Worm (Caenorhabditis elegans) whole organism, L1 larva: Measurements from ENCODE around the gene T15H9.5.

Experiments used
- blmp-1 ChIP-seq: fragments of 150-350 bp; optimal IDR thresholded peaks from 2 replicates; lab custom pipeline; 2014; ENCODE audit warnings: missing biosample characterization, missing genetic modification characterization
- ceh-63 ChIP-seq: fragments of 200-800 bp; sonication (Bioruptor generic); optimal IDR thresholded peaks from 2 replicates; lab custom pipeline; 2018; ENCODE audit warnings: mild to moderate bottlenecking, missing genetic modification characterization, missing compliant biosample characterization
- ces-1 ChIP-seq: fragments of 150-350 bp; optimal IDR thresholded peaks from 2 replicates; lab custom pipeline; 2014; ENCODE audit warnings: missing biosample characterization, missing genetic modification reagents, missing genetic modification characterization
- efl-1 ChIP-seq, 4 experiments: fragments of 150-350 bp; optimal IDR thresholded peaks in 3 of 4; peaks in 1 of 4; 1 replicate in 1 of 4; 2 replicates in 3 of 4; lab custom pipeline; 2014; ENCODE audit warnings: missing biosample characterization in 2 of 4, missing genetic modification characterization in 2 of 4, missing genetic modification reagents in 2 of 4
- efl-3 ChIP-seq: fragments of 200-800 bp; sonication (Bioruptor generic); optimal IDR thresholded peaks from 2 replicates; lab custom pipeline; 2018; ENCODE audit warnings: mild to moderate bottlenecking, missing genetic modification characterization, missing compliant biosample characterization
- egl-27 ChIP-seq, 2 experiments: fragments of 150-350 bp in 1 of 2; sonication (generic microtip); optimal IDR thresholded peaks; 3 replicates each; lab custom pipeline; 2017 to 2018; ENCODE audit warnings: missing biosample characterization in 2 of 2, missing genetic modification characterization in 2 of 2, missing genetic modification reagents in 2 of 2
- elt-3 ChIP-seq, 6 experiments: fragments of 150-350 bp in 1 of 6; sonication (generic microtip); optimal IDR thresholded peaks; 2 replicates each; lab custom pipeline; 2017 to 2018; ENCODE audit warnings: missing biosample characterization in 6 of 6, missing genetic modification characterization in 6 of 6, inconsistent platforms in 1 of 6
- fkh-4 ChIP-seq: sonication (generic microtip); optimal IDR thresholded peaks from 2 replicates; lab custom pipeline; 2016; ENCODE audit warnings: missing compliant biosample characterization, missing genetic modification characterization, borderline replicate concordance
- fkh-8 ChIP-seq: sonication (generic microtip); optimal IDR thresholded peaks from 2 replicates; lab custom pipeline; 2016; ENCODE audit warnings: mild to moderate bottlenecking, missing genetic modification characterization, missing compliant biosample characterization
- fos-1 ChIP-seq: fragments of 150-350 bp; optimal IDR thresholded peaks from 2 replicates; lab custom pipeline; 2014; ENCODE audit warnings: missing biosample characterization, missing genetic modification characterization
- grh-1 ChIP-seq: fragments of 200-800 bp; sonication (Bioruptor generic); IDR thresholded peaks from 2 replicates; pipeline ENCODE4 v1.3.6; 2022; ENCODE audit warnings: missing genetic modification reagents, missing genetic modification characterization, missing compliant biosample characterization
- hlh-4 ChIP-seq: sonication (generic microtip); optimal IDR thresholded peaks from 2 replicates; lab custom pipeline; 2016; ENCODE audit warnings: mild to moderate bottlenecking, missing genetic modification characterization, missing compliant biosample characterization
- jun-1 ChIP-seq: fragments of 150-350 bp; optimal IDR thresholded peaks from 2 replicates; lab custom pipeline; 2014; ENCODE audit warnings: missing biosample characterization, missing genetic modification reagents, missing genetic modification characterization
- lin-14 ChIP-seq: fragments of 200-800 bp; sonication (Bioruptor generic); optimal IDR thresholded peaks from 2 replicates; lab custom pipeline; 2018; ENCODE audit warnings: mild to moderate bottlenecking, missing genetic modification characterization, moderate library complexity, missing compliant biosample characterization
- lin-35 ChIP-seq, 2 experiments: fragments of 150-350 bp; optimal IDR thresholded peaks; 2 replicates each; lab custom pipeline; 2014; ENCODE audit warnings: missing biosample characterization in 2 of 2, missing genetic modification characterization in 2 of 2, missing genetic modification reagents in 2 of 2
- lsy-2 ChIP-seq, 2 experiments: fragments of 150-350 bp; optimal IDR thresholded peaks; 2 replicates each; lab custom pipeline; 2014; ENCODE audit warnings: missing biosample characterization in 2 of 2, missing genetic modification characterization in 2 of 2
- mdl-1 ChIP-seq, 2 experiments: fragments of 150-350 bp; optimal IDR thresholded peaks; 2 replicates each; lab custom pipeline; 2014 to 2017; ENCODE audit warnings: missing biosample characterization in 2 of 2, missing genetic modification characterization in 2 of 2, inconsistent platforms in 1 of 2
- mep-1 ChIP-seq: fragments of 150-350 bp; optimal IDR thresholded peaks from 2 replicates; lab custom pipeline; 2014; ENCODE audit warnings: missing biosample characterization, missing genetic modification characterization
- nhr-19 ChIP-seq: fragments of 200-800 bp; sonication (Bioruptor generic); conservative IDR thresholded peaks from 2 replicates; pipeline ENCODE4 v1.3.6; 2022; ENCODE audit warnings: missing genetic modification characterization, missing compliant biosample characterization
- nhr-20 ChIP-seq: sonication (generic microtip); optimal IDR thresholded peaks from 2 replicates; lab custom pipeline; 2016; ENCODE audit warnings: mild to moderate bottlenecking, missing genetic modification characterization, missing compliant biosample characterization
- nhr-71 ChIP-seq: sonication (generic microtip); optimal IDR thresholded peaks from 2 replicates; lab custom pipeline; 2016; ENCODE audit warnings: mild to moderate bottlenecking, missing genetic modification characterization, moderate library complexity, missing compliant biosample characterization
- nhr-85 ChIP-seq: sonication (generic microtip); peaks from one replicate; lab custom pipeline; 2016; ENCODE audit warnings: missing genetic modification characterization, inconsistent platforms, missing compliant biosample characterization
- nhr-90 ChIP-seq: sonication (generic microtip); optimal IDR thresholded peaks from 2 replicates; lab custom pipeline; 2016; ENCODE audit warnings: mild to moderate bottlenecking, missing genetic modification characterization, missing compliant biosample characterization; ENCODE audit not compliant: poor library complexity
- rnt-1 ChIP-seq: sonication (generic microtip); optimal IDR thresholded peaks from 2 replicates; lab custom pipeline; 2016; ENCODE audit warnings: mild to moderate bottlenecking, missing genetic modification characterization, moderate library complexity, missing compliant biosample characterization
- snu-23 ChIP-seq: sonication (generic microtip); optimal IDR thresholded peaks from 2 replicates; lab custom pipeline; 2016; ENCODE audit warnings: missing genetic modification characterization, missing compliant biosample characterization
- sup-37 ChIP-seq: fragments of 200-800 bp; sonication (Bioruptor generic); optimal IDR thresholded peaks from 2 replicates; lab custom pipeline; 2018; ENCODE audit warnings: mild to moderate bottlenecking, missing genetic modification characterization, missing compliant biosample characterization
- swsn-7 ChIP-seq: sonication (generic microtip); optimal IDR thresholded peaks from 2 replicates; lab custom pipeline; 2016; ENCODE audit warnings: missing genetic modification characterization, missing compliant biosample characterization
- tbx-2 ChIP-seq: sonication (generic microtip); optimal IDR thresholded peaks from 2 replicates; lab custom pipeline; 2016; ENCODE audit warnings: missing genetic modification characterization, missing compliant biosample characterization
- zag-1 ChIP-seq: fragments of 150-350 bp; optimal IDR thresholded peaks from 2 replicates; lab custom pipeline; 2014; ENCODE audit warnings: missing biosample characterization, missing genetic modification characterization
- ztf-4 ChIP-seq: fragments of 150-350 bp; optimal IDR thresholded peaks from 2 replicates; lab custom pipeline; 2014; ENCODE audit warnings: missing biosample characterization, missing genetic modification characterization

The T15H9.5 gene

DNA sequence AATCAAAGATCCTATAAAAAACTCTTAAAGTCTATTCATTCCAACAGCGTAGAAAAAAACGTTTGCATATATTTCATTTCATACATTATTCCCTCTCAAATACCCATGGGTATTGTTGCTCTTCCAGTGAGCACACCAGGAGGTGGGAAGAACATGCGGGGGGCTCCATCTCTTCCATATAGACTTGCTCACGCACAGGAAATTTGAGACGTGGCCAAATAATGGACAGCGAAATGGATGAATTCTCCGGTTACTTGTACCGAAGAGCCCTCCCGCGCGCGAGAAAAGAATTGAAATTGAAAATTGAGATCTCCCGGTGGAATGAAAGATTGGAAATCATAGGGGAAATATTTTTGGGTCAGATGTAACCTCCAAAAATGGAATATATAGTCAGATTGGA is 33.6 kb downstream of the T15H9.5 start:
- TF ChIP-seq fkh-4 (tag; lab: Kevin White, UChicago) = no peak
- TF ChIP-seq ztf-4 (tag; lab: Kevin White, UChicago) = no peak
- TF ChIP-seq hlh-4 (tag; lab: Kevin White, UChicago) = no peak
- TF ChIP-seq jun-1 (tag; lab: Kevin White, UChicago) = no peak
- TF ChIP-seq lin-35 (GFP tag; optimal IDR thresholded peaks at IDR 0.05; lab: Kevin White, UChicago) = no peak
- TF ChIP-seq, all 84 proteins: peak for 0

- no peak for TF ChIP-seq egl-27 (tag; optimal IDR thresholded peaks at IDR 0.05; lab: Kevin White, UChicago)
- TF ChIP-seq lin-14 (GFP tag; lab: Kevin White, UChicago) = peak; percentile 15
- TF ChIP-seq fos-1 = no peak
- TF ChIP-seq ces-1 = no peak
These were observed 34.5 kb downstream of the T15H9.5 start for ce11 chrII:9576707-9577106.

DNA sequence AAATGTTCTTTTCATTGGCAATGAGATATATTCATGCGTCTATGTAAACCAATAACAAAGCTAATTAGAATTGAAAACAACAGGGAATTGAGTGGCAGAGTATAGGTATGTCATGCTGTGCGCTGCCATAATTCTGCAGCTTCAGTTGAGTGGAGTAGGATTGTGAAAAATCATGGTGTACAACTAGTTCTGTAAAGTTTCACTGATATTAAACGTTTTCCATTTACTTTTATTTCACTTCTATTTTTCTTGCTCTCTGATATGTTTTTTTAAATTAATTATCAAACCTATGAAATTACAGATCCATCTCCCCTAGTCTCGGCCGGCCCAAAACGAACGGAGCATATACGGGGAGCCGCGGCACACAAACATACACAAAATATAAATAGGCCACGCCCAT is 35.6 kb downstream of the T15H9.5 start, which contains the start of gene exc-7:
Gene exc-7 (plus strand): TSS at position 301 of the 400 bp plus-strand sequence.
- TF ChIP-seq fkh-4 (tag; lab: Kevin White, UChicago) (no peak), efl-1 (optimal IDR thresholded peaks at IDR 0.05; lab: Kevin White, UChicago) (no peak), efl-1 (GFP tag; optimal IDR thresholded peaks at IDR 0.05 in 1 of 2; lab: Kevin White, UChicago) (peak in 1 of 2 experiments; percentile 61)

DNA sequence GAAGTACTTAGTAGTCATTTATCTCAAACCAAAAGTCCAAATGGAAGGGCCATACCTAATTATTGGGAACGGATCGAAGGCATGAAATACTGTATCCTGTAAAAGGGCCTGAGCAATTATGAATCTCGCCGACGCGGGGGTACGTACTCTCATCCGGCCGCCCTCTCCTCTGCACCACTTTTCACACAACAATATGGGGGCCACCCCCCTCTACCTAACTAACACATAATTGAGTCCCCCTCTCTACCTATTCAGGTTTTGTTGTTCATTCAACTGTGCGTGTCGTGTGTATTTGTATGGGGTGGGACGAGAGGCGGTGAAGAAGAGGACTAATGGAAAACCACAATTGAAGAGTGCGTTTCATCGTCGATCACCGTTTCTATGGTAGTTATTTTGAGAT is 36.8 kb downstream of the T15H9.5 start:
- peak; percentile 22 for TF ChIP-seq fkh-8 (tag; lab: Kevin White, UChicago)
- no peak for TF ChIP-seq efl-1 (optimal IDR thresholded peaks at IDR 0.05; lab: Kevin White, UChicago)
- peak in 1 of 2 experiments; percentile 65 for TF ChIP-seq efl-1 (GFP tag; optimal IDR thresholded peaks at IDR 0.05 in 1 of 2; lab: Kevin White, UChicago)
- no peak for TF ChIP-seq mdl-1 (tag; optimal IDR thresholded peaks at IDR 0.05; lab: Kevin White, UChicago)
- 0 out of 2 replicates have a peak, but pooled peaks have one; percentile 28 for TF ChIP-seq grh-1
- TF ChIP-seq lin-14 (GFP tag; lab: Kevin White, UChicago) = peak; percentile 46
- TF ChIP-seq efl-3 (GFP tag; lab: Kevin White, UChicago) = no peak
- no peak for TF ChIP-seq ceh-63 (GFP tag; lab: Kevin White, UChicago)
- no peak for TF ChIP-seq rnt-1 (tag; lab: Kevin White, UChicago)
- peak; percentile 10 for TF ChIP-seq blmp-1

- TF ChIP-seq efl-1 (optimal IDR thresholded peaks at IDR 0.05; lab: Kevin White, UChicago) (no peak), efl-1 (GFP tag; optimal IDR thresholded peaks at IDR 0.05 in 1 of 2; lab: Kevin White, UChicago) (peak in 1 of 2 experiments; percentile 59), nhr-90 (tag; lab: Kevin White, UChicago) (peak; percentile 51), tbx-2 (tag; lab: Kevin White, UChicago) (no peak), mdl-1 (tag; optimal IDR thresholded peaks at IDR 0.05; lab: Kevin White, UChicago) (no peak), egl-27 (tag; optimal IDR thresholded peaks at IDR 0.05; lab: Kevin White, UChicago) (no peak), nhr-20 (peak; percentile 72), nhr-85 (tag; lab: Kevin White, UChicago) (peak; percentile 80), swsn-7 (tag; lab: Kevin White, UChicago) (peak; percentile 6), mep-1 (tag; lab: Kevin White, UChicago) (peak; percentile 2), blmp-1 (peak; percentile 54), nhr-19 (GFP tag; lab: Robert Waterston, UW) (0 out of 2 replicates have a peak, but pooled peaks have one; percentile 12), sup-37 (no peak), zag-1 (tag; lab: Kevin White, UChicago) (no peak), elt-3 (tag; optimal IDR thresholded peaks at IDR 0.05; lab: Kevin White, UChicago) (peak in 1 of 6 experiments; percentile 52), grh-1 (peak; percentile 47; the same call in 1 of the 2 replicates), lsy-2 (tag; optimal IDR thresholded peaks at IDR 0.05; lab: Kevin White, UChicago) (peak in 1 of 2 experiments; percentile 32), snu-23 (peak; percentile 71), nhr-71 (tag; lab: Kevin White, UChicago) (peak; percentile 25), lin-35 (GFP tag; optimal IDR thresholded peaks at IDR 0.05; lab: Kevin White, UChicago) (peak in 1 of 2 experiments; percentile 24), lin-14 (GFP tag; lab: Kevin White, UChicago) (peak; percentile 67)
- TF ChIP-seq, all 84 proteins: peak for 15
These were observed 37.8 kb downstream of the T15H9.5 start for ce11 chrII:9573412-9573811.
